Fruit fly (Drosophila melanogaster) whole organism, wandering third instar larva: ENCODE data around the gene nmo.

ENCODE experiments used
- Abd-B ChIP-seq: fragments of >200 bp; optimal IDR thresholded peaks from 2 replicates; lab custom pipeline; 2017; ENCODE audit warnings: missing biosample characterization, missing genetic modification characterization
- CG9705 ChIP-seq: fragments of 200-800 bp; sonication (Bioruptor generic); optimal IDR thresholded peaks from 2 replicates; lab custom pipeline; 2018; ENCODE audit warnings: missing biosample characterization, mild to moderate bottlenecking, missing genetic modification characterization
- Mio ChIP-seq: sonication (Bioruptor generic); optimal IDR thresholded peaks from 2 replicates; lab custom pipeline; 2016; ENCODE audit warnings: missing biosample characterization, missing genetic modification characterization
- N ChIP-seq: fragments of >200 bp; optimal IDR thresholded peaks from 2 replicates; lab custom pipeline; 2018; ENCODE audit warnings: missing biosample characterization, missing external identifiers, missing genetic modification characterization
- Sp1 ChIP-seq: fragments of 200-800 bp; sonication (Bioruptor generic); optimal IDR thresholded peaks from 3 replicates; lab custom pipeline; 2019; ENCODE audit warnings: missing biosample characterization, mild to moderate bottlenecking, missing genetic modification characterization, moderate library complexity
- brk ChIP-seq: fragments of 200-800 bp; sonication (Bioruptor generic); optimal IDR thresholded peaks from 2 replicates; lab custom pipeline; 2016; ENCODE audit warnings: missing biosample characterization, mild to moderate bottlenecking, missing genetic modification characterization
- foxo ChIP-seq, 2 experiments: fragments of 200-800 bp; sonication (Bioruptor generic); optimal IDR thresholded peaks; 2 replicates in 1 of 2; 3 replicates in 1 of 2; lab custom pipeline; 2016 to 2017; ENCODE audit warnings: missing biosample characterization in 2 of 2, missing genetic modification characterization in 2 of 2
- h ChIP-seq: fragments of 200-800 bp; sonication (Bioruptor generic); optimal IDR thresholded peaks from 3 replicates; lab custom pipeline; 2016; ENCODE audit warnings: missing biosample characterization, mild to moderate bottlenecking, missing genetic modification characterization
- pan ChIP-seq: fragments of >200 bp; optimal IDR thresholded peaks from 2 replicates; lab custom pipeline; 2017
- psq ChIP-seq: fragments of 200-800 bp; sonication (Bioruptor generic); optimal IDR thresholded peaks from 3 replicates; lab custom pipeline; 2017; ENCODE audit warnings: missing biosample characterization, mild to moderate bottlenecking, missing genetic modification characterization, moderate library complexity
- sv ChIP-seq: fragments of 200-800 bp; sonication (Bioruptor generic); optimal IDR thresholded peaks from 3 replicates; lab custom pipeline; 2016; ENCODE audit warnings: missing biosample characterization, missing genetic modification characterization
- usp ChIP-seq: fragments of >200 bp; optimal IDR thresholded peaks from 2 replicates; lab custom pipeline; 2017; ENCODE audit warnings: missing biosample characterization, missing genetic modification characterization
- woc ChIP-seq: sonication (Bioruptor generic); optimal IDR thresholded peaks from 2 replicates; lab custom pipeline; 2016; ENCODE audit warnings: missing biosample characterization, mild to moderate bottlenecking, missing genetic modification characterization

dm6 chr3L:7942403-7942952, 36.4 kb upstream of the nmo start:
- peak; percentile 20 for TF ChIP-seq Sp1
- TF ChIP-seq pan (lab: Kevin White, UChicago) = no peak
- peak; percentile 34 for TF ChIP-seq h (GFP tag; lab: Kevin White, UChicago)
- no peak for TF ChIP-seq usp (GFP tag; lab: Kevin White, UChicago)
- TF ChIP-seq sv (GFP tag; lab: Kevin White, UChicago) = no peak
- no peak for TF ChIP-seq foxo (GFP tag; optimal IDR thresholded peaks at IDR 0.05; lab: Kevin White, UChicago)
- no peak for TF ChIP-seq N (GFP tag; lab: Kevin White, UChicago)
- TF ChIP-seq psq (GFP tag; lab: Kevin White, UChicago) = no peak
- no peak for TF ChIP-seq Abd-B
- TF ChIP-seq CG9705 = no peak
- no peak for TF ChIP-seq brk (GFP tag; lab: Kevin White, UChicago)
- no peak for TF ChIP-seq Mio (GFP tag; lab: Kevin White, UChicago)
- TF ChIP-seq woc (GFP tag; lab: Kevin White, UChicago) = no peak
